Fruit fly (Drosophila melanogaster) whole organism, embryonic: ENCODE data around the gene CG5440.
A peak's percentile ranks its signal among the peaks of the same experiment; 100 is the strongest.

Source experiments
- CG12071 ChIP-seq: fragments of 200-800 bp; sonication (Bioruptor generic); optimal IDR thresholded peaks from 3 replicates; lab custom pipeline; 2018; ENCODE audit warnings: missing biosample characterization, mild to moderate bottlenecking, missing genetic modification characterization
- CG12942 ChIP-seq: fragments of 200-800 bp; sonication (Bioruptor generic); optimal IDR thresholded peaks from 3 replicates; lab custom pipeline; 2016; ENCODE audit warnings: missing biosample characterization, missing genetic modification characterization
- CG14667 ChIP-seq: fragments of 200-800 bp; sonication (Bioruptor generic); IDR thresholded peaks from 2 replicates; pipeline ENCODE4 v1.3.6; 2022; ENCODE audit warnings: missing biosample characterization, missing genetic modification characterization
- CG16779 ChIP-seq: fragments of 200-800 bp; sonication (Bioruptor generic); IDR thresholded peaks from 2 replicates; pipeline ENCODE4 v1.3.6; 2022; ENCODE audit warnings: missing biosample characterization, missing genetic modification characterization
- CG17385 ChIP-seq: fragments of 200-800 bp; sonication (Bioruptor generic); optimal IDR thresholded peaks from 3 replicates; lab custom pipeline; 2018; ENCODE audit warnings: missing biosample characterization, mild to moderate bottlenecking, missing genetic modification characterization
- CG17612 ChIP-seq: fragments of 200-800 bp; sonication (Bioruptor generic); IDR thresholded peaks from 2 replicates; pipeline ENCODE4 v1.3.6; 2022; ENCODE audit warnings: missing biosample characterization, missing genetic modification characterization
- CG1792 ChIP-seq: fragments of 200-800 bp; sonication (Bioruptor generic); optimal IDR thresholded peaks from 2 replicates; lab custom pipeline; 2016; ENCODE audit warnings: missing biosample characterization, missing genetic modification characterization
- CG34224 ChIP-seq: fragments of 200-800 bp; sonication (Bioruptor generic); IDR thresholded peaks from 3 replicates; pipeline ENCODE4 v1.3.6; 2022; ENCODE audit warnings: missing biosample characterization, missing genetic modification characterization; ENCODE audit not compliant: partially characterized antibody
- CG34422 ChIP-seq: fragments of 200-800 bp; sonication (Bioruptor generic); IDR thresholded peaks from 3 replicates; pipeline ENCODE4 v1.3.6; 2022; ENCODE audit warnings: missing biosample characterization, missing genetic modification characterization
- CG4854 ChIP-seq: fragments of 200-800 bp; sonication (Bioruptor generic); optimal IDR thresholded peaks from 2 replicates; lab custom pipeline; 2016; ENCODE audit warnings: missing biosample characterization, missing genetic modification characterization, inconsistent platforms
- CG6765 ChIP-seq: fragments of 200-800 bp; sonication (Bioruptor generic); optimal IDR thresholded peaks from 3 replicates; lab custom pipeline; 2017; ENCODE audit warnings: missing biosample characterization, mild to moderate bottlenecking, missing genetic modification characterization
- CG7357 ChIP-seq: fragments of 200-800 bp; sonication (Bioruptor generic); IDR thresholded peaks from 3 replicates; pipeline ENCODE4 v1.3.6; 2022; ENCODE audit warnings: missing biosample characterization, missing genetic modification characterization
- CG7556 ChIP-seq: fragments of 200-800 bp; sonication (Bioruptor generic); optimal IDR thresholded peaks from 2 replicates; lab custom pipeline; 2017; ENCODE audit warnings: missing biosample characterization, mild to moderate bottlenecking, missing genetic modification characterization
- CG7987 ChIP-seq: fragments of 200-800 bp; sonication (Bioruptor generic); optimal IDR thresholded peaks from 2 replicates; lab custom pipeline; 2018; ENCODE audit warnings: missing biosample characterization, mild to moderate bottlenecking, missing genetic modification characterization, moderate library complexity
- CG8089 ChIP-seq: fragments of 200-800 bp; sonication (Bioruptor generic); optimal IDR thresholded peaks from 3 replicates; lab custom pipeline; 2016; ENCODE audit warnings: missing biosample characterization, missing genetic modification characterization
- CG8478 ChIP-seq: fragments of >200 bp; optimal IDR thresholded peaks from 2 replicates; lab custom pipeline; 2018
- CG9876 ChIP-seq: fragments of 200-800 bp; sonication (Bioruptor generic); optimal IDR thresholded peaks from 2 replicates; lab custom pipeline; 2016; ENCODE audit warnings: missing biosample characterization, missing genetic modification characterization
- CkIIα-i1 ChIP-seq: fragments of 200-800 bp; sonication (Bioruptor generic); IDR thresholded peaks from 2 replicates; pipeline ENCODE4 v1.3.6; 2022; ENCODE audit warnings: missing biosample characterization, missing genetic modification characterization
- CoRest ChIP-seq: fragments of 200-800 bp; sonication (Bioruptor generic); optimal IDR thresholded peaks from 3 replicates; lab custom pipeline; 2018; ENCODE audit warnings: missing biosample characterization, mild to moderate bottlenecking, missing genetic modification characterization, moderate library complexity
- Ets65A ChIP-seq: fragments of 200-800 bp; sonication (Bioruptor generic); peaks from one replicate; lab custom pipeline; 2016; ENCODE audit warnings: missing biosample characterization, missing genetic modification characterization
- Ets97D ChIP-seq: fragments of 200-800 bp; sonication (Bioruptor generic); optimal IDR thresholded peaks from 3 replicates; lab custom pipeline; 2016; ENCODE audit warnings: missing biosample characterization, missing genetic modification characterization
- Gug ChIP-seq: fragments of 200-800 bp; sonication (Bioruptor generic); IDR thresholded peaks from 4 replicates; pipeline ENCODE4 v1.3.6; 2022; ENCODE audit warnings: missing biosample characterization, missing genetic modification characterization
- Lpt ChIP-seq: fragments of >200 bp; optimal IDR thresholded peaks from 2 replicates; lab custom pipeline; 2018; ENCODE audit warnings: missing biosample characterization, missing genetic modification characterization
- Nf-YB ChIP-seq: fragments of 200-800 bp; sonication (Bioruptor generic); optimal IDR thresholded peaks from 3 replicates; lab custom pipeline; 2019; ENCODE audit warnings: missing biosample characterization, mild to moderate bottlenecking, missing genetic modification characterization, moderate library complexity
- Sox102F ChIP-seq: fragments of 200-800 bp; sonication (Bioruptor generic); optimal IDR thresholded peaks from 2 replicates; lab custom pipeline; 2018; ENCODE audit warnings: missing biosample characterization, mild to moderate bottlenecking, missing genetic modification characterization, moderate library complexity
- Sry-δ ChIP-seq: fragments of 200-800 bp; sonication (Bioruptor generic); optimal IDR thresholded peaks from 2 replicates; lab custom pipeline; 2016; ENCODE audit warnings: missing biosample characterization, missing genetic modification characterization
- Xrp1 ChIP-seq: fragments of 200-800 bp; sonication (Bioruptor generic); IDR thresholded peaks from 2 replicates; pipeline ENCODE4 v1.3.6; 2022; ENCODE audit warnings: missing biosample characterization, missing genetic modification characterization
- YL-1 ChIP-seq: fragments of 200-800 bp; sonication (Bioruptor generic); optimal IDR thresholded peaks from 3 replicates; lab custom pipeline; 2017; ENCODE audit warnings: missing biosample characterization, mild to moderate bottlenecking, missing genetic modification characterization
- ac ChIP-seq: fragments of 200-800 bp; sonication (Bioruptor generic); optimal IDR thresholded peaks from 3 replicates; lab custom pipeline; 2017; ENCODE audit warnings: missing biosample characterization, mild to moderate bottlenecking, missing genetic modification characterization
- aop ChIP-seq: fragments of 200-800 bp; sonication (Bioruptor generic); IDR thresholded peaks from 2 replicates; pipeline ENCODE4 v1.3.6; 2022; ENCODE audit warnings: missing biosample characterization, missing genetic modification characterization
- ato ChIP-seq: fragments of 200-800 bp; sonication (Bioruptor generic); IDR thresholded peaks from 2 replicates; pipeline ENCODE4 v1.3.6; 2022; ENCODE audit warnings: missing biosample characterization, missing genetic modification characterization; ENCODE audit not compliant: partially characterized antibody
- cas ChIP-seq: fragments of 200-800 bp; sonication (Bioruptor generic); IDR thresholded peaks from 2 replicates; pipeline ENCODE4 v1.3.6; 2022; ENCODE audit warnings: missing biosample characterization, missing genetic modification characterization
- chif ChIP-seq, 2 experiments: fragments of 200-800 bp; sonication (Bioruptor generic); optimal IDR thresholded peaks; 3 replicates each; lab custom pipeline; 2016; ENCODE audit warnings: missing biosample characterization in 2 of 2, missing genetic modification characterization in 2 of 2
- dmrt99B ChIP-seq: fragments of 200-800 bp; sonication (Bioruptor generic); optimal IDR thresholded peaks from 2 replicates; lab custom pipeline; 2018; ENCODE audit warnings: missing biosample characterization, mild to moderate bottlenecking, missing genetic modification characterization, moderate library complexity
- jing ChIP-seq: fragments of 200-800 bp; sonication (Bioruptor generic); optimal IDR thresholded peaks from 2 replicates; lab custom pipeline; 2018; ENCODE audit warnings: missing biosample characterization, mild to moderate bottlenecking, missing genetic modification characterization
- ken ChIP-seq: fragments of 200-800 bp; sonication (Bioruptor generic); IDR thresholded peaks from 3 replicates; pipeline ENCODE4 v1.3.6; 2022; ENCODE audit warnings: missing biosample characterization, missing genetic modification characterization
- klu ChIP-seq: fragments of 200-800 bp; sonication (Bioruptor generic); IDR thresholded peaks from 2 replicates; pipeline ENCODE4 v1.3.6; 2022; ENCODE audit warnings: missing biosample characterization, missing genetic modification characterization
- lbe ChIP-seq: fragments of 200-800 bp; sonication (Bioruptor generic); optimal IDR thresholded peaks from 2 replicates; lab custom pipeline; 2016; ENCODE audit warnings: missing biosample characterization, mild to moderate bottlenecking, missing genetic modification characterization
- luna ChIP-seq: fragments of 200-800 bp; sonication (Bioruptor generic); optimal IDR thresholded peaks from 2 replicates; lab custom pipeline; 2016; ENCODE audit warnings: missing biosample characterization, missing genetic modification characterization
- mld ChIP-seq: fragments of 200-800 bp; sonication (Bioruptor generic); IDR thresholded peaks from 3 replicates; pipeline ENCODE4 v1.3.6; 2022; ENCODE audit warnings: missing biosample characterization, missing genetic modification characterization; ENCODE audit not compliant: partially characterized antibody
- otp ChIP-seq: fragments of 200-800 bp; sonication (Bioruptor generic); IDR thresholded peaks from 3 replicates; pipeline ENCODE4, ENCODE4 v1.3.6; 2022; ENCODE audit warnings: missing biosample characterization, missing genetic modification characterization
- pb ChIP-seq: fragments of 200-800 bp; sonication (Bioruptor generic); optimal IDR thresholded peaks from 3 replicates; lab custom pipeline; 2016; ENCODE audit warnings: missing biosample characterization, missing genetic modification characterization
- pfk ChIP-seq: fragments of 200-800 bp; sonication (Bioruptor generic); optimal IDR thresholded peaks from 2 replicates; lab custom pipeline; 2018; ENCODE audit warnings: missing biosample characterization, mild to moderate bottlenecking, missing genetic modification characterization, moderate library complexity
- seq ChIP-seq: fragments of 200-800 bp; sonication (Bioruptor generic); IDR thresholded peaks from 2 replicates; pipeline ENCODE4 v1.3.6; 2022; ENCODE audit warnings: missing biosample characterization, missing genetic modification characterization
- tap ChIP-seq: fragments of 200-800 bp; optimal IDR thresholded peaks from 3 replicates; lab custom pipeline; 2019; ENCODE audit warnings: missing biosample characterization, mild to moderate bottlenecking, missing genetic modification characterization, moderate library complexity
- tin ChIP-seq: fragments of 200-800 bp; sonication (Bioruptor generic); optimal IDR thresholded peaks from 3 replicates; lab custom pipeline; 2016; ENCODE audit warnings: missing biosample characterization, missing genetic modification characterization
- trem ChIP-seq: fragments of 200-800 bp; optimal IDR thresholded peaks from 3 replicates; lab custom pipeline; 2019; ENCODE audit warnings: missing biosample characterization, mild to moderate bottlenecking, missing genetic modification characterization, moderate library complexity
- twi ChIP-seq: fragments of 200-800 bp; optimal IDR thresholded peaks from 2 replicates; lab custom pipeline; 2019; ENCODE audit warnings: missing biosample characterization, mild to moderate bottlenecking, missing genetic modification characterization, moderate library complexity
- unc-4 ChIP-seq: fragments of 200-800 bp; sonication (Bioruptor generic); IDR thresholded peaks from 2 replicates; pipeline ENCODE4 v1.3.6; 2022; ENCODE audit warnings: missing biosample characterization, missing genetic modification characterization; ENCODE audit not compliant: partially characterized antibody
- vnd ChIP-seq: fragments of 200-800 bp; sonication (Bioruptor generic); IDR thresholded peaks from 3 replicates; pipeline ENCODE4 v1.3.6; 2022; ENCODE audit warnings: missing biosample characterization, missing genetic modification characterization; ENCODE audit not compliant: partially characterized antibody
- wek ChIP-seq: fragments of 200-800 bp; sonication (Bioruptor generic); optimal IDR thresholded peaks from 3 replicates; lab custom pipeline; 2018; ENCODE audit warnings: missing biosample characterization, mild to moderate bottlenecking, missing genetic modification characterization, moderate library complexity
- wor ChIP-seq: fragments of 200-800 bp; sonication (Bioruptor generic); IDR thresholded peaks from 2 replicates; pipeline ENCODE4 v1.3.6; 2022; ENCODE audit warnings: missing biosample characterization, missing genetic modification characterization

CG5440 gene

DNA sequence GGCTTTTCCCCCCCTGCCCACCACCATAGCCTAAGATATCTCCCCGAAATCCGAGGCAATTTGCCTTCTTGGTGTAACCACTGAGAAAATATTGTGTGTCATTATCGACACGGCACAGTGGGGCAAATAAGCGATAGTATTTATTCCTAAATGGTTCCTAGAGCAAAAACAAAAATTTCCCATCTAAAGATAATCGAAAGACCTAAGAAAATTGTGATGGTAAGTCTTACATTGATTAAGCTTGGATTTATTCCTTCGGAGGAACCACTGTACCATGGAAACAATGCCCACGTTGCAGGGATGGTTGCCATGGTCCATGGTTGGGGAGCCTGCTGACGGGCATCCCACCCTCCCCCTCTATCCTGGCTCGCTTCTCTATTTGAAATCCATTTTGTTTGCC is 17.5 kb upstream of the CG5440 start (continued):
- TF ChIP-seq ken (GFP tag; lab: Robert Waterston, UW): peak; percentile 22; the same call in 1 of the 3 replicates
- TF ChIP-seq ac: no peak
- TF ChIP-seq CG7556 (GFP tag; lab: Kevin White, UChicago): peak; percentile 54
- no peak for TF ChIP-seq CG4854 (GFP tag; lab: Kevin White, UChicago)
- TF ChIP-seq CG8478 (lab: Kevin White, UChicago): no peak
- no peak for TF ChIP-seq Sry-δ (GFP tag; lab: Kevin White, UChicago)
- no peak for TF ChIP-seq luna
- no peak for TF ChIP-seq trem (tag; lab: Kevin White, UChicago)
- no peak for TF ChIP-seq unc-4 (GFP tag; lab: Robert Waterston, UW)
- no peak for TF ChIP-seq wor (GFP tag; lab: Robert Waterston, UW)
- TF ChIP-seq CG9876: no peak
- no peak for TF ChIP-seq CG16779 (GFP tag; lab: Robert Waterston, UW)
- TF ChIP-seq pfk (GFP tag; lab: Kevin White, UChicago): no peak
- TF ChIP-seq jing (GFP tag; lab: Kevin White, UChicago): no peak
- TF ChIP-seq twi (tag; lab: Kevin White, UChicago): no peak
- no peak for TF ChIP-seq CG14667 (GFP tag; lab: Robert Waterston, UW)
- no peak for TF ChIP-seq tin
- TF ChIP-seq dmrt99B (tag; lab: Kevin White, UChicago): peak; percentile 51
- no peak for TF ChIP-seq CG12071 (GFP tag; lab: Kevin White, UChicago)
- no peak for TF ChIP-seq vnd (GFP tag; lab: Robert Waterston, UW)
- no peak for TF ChIP-seq CoRest (tag; lab: Kevin White, UChicago)
- no peak for TF ChIP-seq Nf-YB (GFP tag; lab: Kevin White, UChicago)
- TF ChIP-seq chif (GFP tag; optimal IDR thresholded peaks at IDR 0.05; lab: Kevin White, UChicago): peak in 1 of 2 experiments; percentile 2
- TF ChIP-seq tap (tag; lab: Kevin White, UChicago): peak; percentile 18
- TF ChIP-seq CG17612: no peak
- no peak for TF ChIP-seq mld (GFP tag; lab: Robert Waterston, UW)
- no peak for TF ChIP-seq CG6765
- TF ChIP-seq CG34224: no peak
- no peak for TF ChIP-seq Gug
- no peak for TF ChIP-seq lbe (GFP tag; lab: Kevin White, UChicago)
- no peak for TF ChIP-seq wek (GFP tag; lab: Kevin White, UChicago)
- TF ChIP-seq CkIIα-i1: no peak
- peak; percentile 19 for TF ChIP-seq CG17385
- TF ChIP-seq CG1792 (GFP tag; lab: Kevin White, UChicago): no peak
- TF ChIP-seq pb (GFP tag; lab: Kevin White, UChicago): no peak
- peak; percentile 45 for TF ChIP-seq Sox102F
- TF ChIP-seq CG7357 (GFP tag; lab: Robert Waterston, UW): 0 out of 3 replicates have a peak, but pooled peaks have one; percentile 36
- TF ChIP-seq CG8089 (GFP tag; lab: Kevin White, UChicago): no peak
- TF ChIP-seq otp: 0 out of 3 replicates have a peak, but pooled peaks have one; percentile 12
- no peak for TF ChIP-seq aop (GFP tag; lab: Robert Waterston, UW)
- TF ChIP-seq cas (GFP tag; lab: Robert Waterston, UW): no peak
- TF ChIP-seq Xrp1 (GFP tag; lab: Robert Waterston, UW): peak; percentile 48; the same call in 1 of the 2 replicates
- TF ChIP-seq CG34422 (GFP tag; lab: Robert Waterston, UW): peak; percentile 52; the same call in 1 of the 3 replicates
- TF ChIP-seq CG7987: no peak
- TF ChIP-seq CG12942: no peak
- no peak for TF ChIP-seq Ets65A (GFP tag; lab: Kevin White, UChicago)
- TF ChIP-seq seq (GFP tag; lab: Robert Waterston, UW): no peak
- TF ChIP-seq YL-1 (GFP tag; lab: Kevin White, UChicago): no peak
- no peak for TF ChIP-seq Ets97D (GFP tag; lab: Kevin White, UChicago)
- TF ChIP-seq Lpt (GFP tag; lab: Kevin White, UChicago): no peak
- TF ChIP-seq klu (GFP tag; lab: Robert Waterston, UW): no peak
- no peak for TF ChIP-seq ato
